Fruit fly (Drosophila melanogaster): Measurements from ENCODE around the gene CG1544.
A peak's percentile ranks its signal among the peaks of the same experiment; 100 is the strongest.

DNA sequence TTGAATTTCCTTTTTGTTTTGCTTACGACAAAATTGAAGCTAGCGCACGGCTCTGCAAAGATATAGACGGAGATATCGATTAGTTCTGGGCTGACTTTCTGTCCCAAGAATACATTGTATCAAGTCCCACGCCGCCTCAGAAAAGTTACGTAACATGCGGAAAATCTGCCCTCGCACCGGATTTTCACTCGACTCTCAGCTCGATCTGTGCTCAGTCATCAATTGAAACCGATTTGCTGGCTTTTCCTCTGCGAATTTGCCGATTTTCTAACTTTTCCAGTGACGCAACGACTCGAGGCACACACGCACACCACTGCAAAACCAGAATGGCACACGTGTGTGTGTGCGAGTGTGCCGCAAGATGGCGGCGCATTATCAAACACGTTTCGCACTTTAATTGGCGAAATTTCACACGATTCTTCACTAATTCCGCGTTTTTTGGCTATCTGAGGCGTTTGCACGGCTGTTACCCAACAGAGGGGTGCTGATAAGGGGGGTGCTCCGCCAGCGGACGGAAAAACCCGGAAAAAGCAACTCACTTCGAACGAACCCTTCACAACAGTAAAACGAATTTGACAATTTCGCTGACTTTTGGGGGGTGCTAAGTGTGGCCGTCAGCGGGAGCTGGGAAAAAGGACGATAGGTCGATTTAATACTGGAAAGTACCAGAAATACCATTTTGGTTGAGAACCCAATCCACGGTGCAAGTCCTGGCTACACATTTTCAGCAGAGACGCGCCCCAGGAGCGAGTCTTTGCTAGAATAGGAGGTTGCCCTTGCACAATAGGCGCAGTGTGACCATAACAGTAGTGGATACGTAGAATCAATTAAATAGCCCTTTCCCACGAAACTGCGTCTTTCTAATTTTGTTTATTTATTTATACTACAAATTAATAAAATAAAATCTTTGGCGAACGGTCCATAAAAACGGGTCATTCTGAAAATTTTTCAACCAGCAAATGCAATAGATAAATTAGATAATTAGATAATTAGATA, 22.6 kb downstream of the CG1544 start, which contains the start of gene ATPsynC:
- peak; percentile 69 for TF ChIP-seq Ets65A (GFP tag)
- no peak for TF ChIP-seq CG2875 (GFP tag; optimal IDR thresholded peaks at IDR 0.05)
- TF ChIP-seq pum (GFP tag; optimal IDR thresholded peaks at IDR 0.05): peak; percentile 26
- no peak for TF ChIP-seq danr (GFP tag; IDR thresholded peaks at IDR 0.05)
- TF ChIP-seq CG9215 (GFP tag; IDR thresholded peaks at IDR 0.05): no peak
